Worm (Caenorhabditis elegans) whole organism, L1 larva: ENCODE results near the gene K11H3.5.

Experiments used
- aha-1 ChIP-seq: fragments of 150-350 bp; optimal IDR thresholded peaks from 2 replicates; lab custom pipeline; 2014; ENCODE audit warnings: missing biosample characterization, missing genetic modification characterization
- ceh-88 ChIP-seq: fragments of 200-800 bp; sonication (Bioruptor generic); IDR thresholded peaks from 2 replicates; pipeline ENCODE4 v1.3.6; 2022; ENCODE audit warnings: missing genetic modification characterization, missing compliant biosample characterization
- fkh-4 ChIP-seq: sonication (generic microtip); optimal IDR thresholded peaks from 2 replicates; lab custom pipeline; 2016; ENCODE audit warnings: missing compliant biosample characterization, missing genetic modification characterization, borderline replicate concordance
- irx-1 ChIP-seq: sonication (generic microtip); optimal IDR thresholded peaks from 2 replicates; lab custom pipeline; 2016; ENCODE audit warnings: missing genetic modification characterization, missing compliant biosample characterization
- lin-39 ChIP-seq: fragments of 150-350 bp; optimal IDR thresholded peaks from 2 replicates; lab custom pipeline; 2014; ENCODE audit warnings: missing biosample characterization, missing genetic modification reagents, missing genetic modification characterization
- mep-1 ChIP-seq: fragments of 150-350 bp; optimal IDR thresholded peaks from 2 replicates; lab custom pipeline; 2014; ENCODE audit warnings: missing biosample characterization, missing genetic modification characterization
- nhr-237 ChIP-seq: fragments of 150-350 bp; optimal IDR thresholded peaks from 2 replicates; lab custom pipeline; 2014; ENCODE audit warnings: missing biosample characterization, missing genetic modification characterization
- nhr-28 ChIP-seq: fragments of 150-350 bp; optimal IDR thresholded peaks from 2 replicates; lab custom pipeline; 2014; ENCODE audit warnings: missing biosample characterization, missing genetic modification characterization
- snu-23 ChIP-seq: sonication (generic microtip); optimal IDR thresholded peaks from 2 replicates; lab custom pipeline; 2016; ENCODE audit warnings: missing genetic modification characterization, missing compliant biosample characterization
- tlp-1 ChIP-seq: fragments of 150-350 bp; optimal IDR thresholded peaks from 2 replicates; lab custom pipeline; 2014; ENCODE audit warnings: missing biosample characterization, missing genetic modification characterization
- unc-86 ChIP-seq: sonication (generic microtip); optimal IDR thresholded peaks from 2 replicates; lab custom pipeline; 2016; ENCODE audit warnings: missing genetic modification characterization, missing compliant biosample characterization
- zag-1 ChIP-seq: fragments of 150-350 bp; optimal IDR thresholded peaks from 2 replicates; lab custom pipeline; 2014; ENCODE audit warnings: missing biosample characterization, missing genetic modification characterization

DNA sequence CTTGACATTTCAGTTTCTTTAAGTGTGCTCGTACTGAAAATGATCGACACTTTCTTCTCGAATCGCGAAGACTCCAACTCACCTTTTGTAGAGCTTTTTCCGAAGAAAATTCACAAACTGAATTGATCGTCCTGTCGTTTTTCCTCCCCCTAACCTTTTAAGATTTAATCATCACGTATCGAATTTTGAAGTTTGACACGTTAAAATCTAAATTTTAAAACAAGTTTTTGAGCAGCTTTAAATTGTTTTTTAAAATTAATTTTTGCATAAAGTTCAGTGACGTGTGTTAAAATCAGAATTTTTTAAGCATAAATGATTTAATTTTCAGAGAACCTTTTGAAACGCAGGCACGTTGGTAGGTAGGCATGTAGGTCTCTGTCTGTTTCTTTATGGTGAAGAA lies 47.8 kb downstream of the K11H3.5 start, which contains the start of gene alg-4:
- TF ChIP-seq irx-1 (tag; lab: Kevin White, UChicago) = no peak
- TF ChIP-seq ceh-88 = no peak
- TF ChIP-seq aha-1 (tag; lab: Kevin White, UChicago) = no peak
- TF ChIP-seq nhr-28 (tag; lab: Kevin White, UChicago) = no peak
- no peak for TF ChIP-seq snu-23 (GFP tag; lab: Kevin White, UChicago)
- TF ChIP-seq nhr-237 (tag; lab: Kevin White, UChicago) = no peak
- no peak for TF ChIP-seq lin-39 (tag; lab: Kevin White, UChicago)
- TF ChIP-seq fkh-4 (tag; lab: Kevin White, UChicago) = no peak
- no peak for TF ChIP-seq unc-86
- no peak for TF ChIP-seq mep-1
- no peak for TF ChIP-seq tlp-1 (tag; lab: Kevin White, UChicago)
- TF ChIP-seq zag-1 = no peak
